5 fruit fly cellular contexts compared by ENCODE assay signal in the genomic region with DNA sequence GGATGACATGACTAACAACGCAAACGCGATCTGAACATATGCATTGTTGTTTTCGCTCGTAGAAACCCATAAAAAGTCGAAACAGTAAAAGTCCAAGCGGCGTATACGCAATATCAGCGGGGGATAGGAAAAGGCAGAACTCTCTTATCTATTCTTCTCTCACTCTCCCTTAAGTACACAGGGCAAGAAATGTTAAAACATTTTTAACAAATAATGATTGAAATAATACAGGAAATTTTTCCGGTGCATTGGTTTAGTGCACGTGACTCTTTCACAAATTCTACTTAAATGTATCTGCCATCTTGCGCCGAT.
TF ChIP-seq lines count a peak whose summit lies in the region.

No protein-coding gene starts in this region.

- TF ChIP-seq CTCF in whole organism, embryonic (GFP tag; optimal IDR thresholded peaks at IDR 0.05; lab: Kevin White, UChicago) = no peak

TF ChIP-seq in whole organism, adult, 20 proteins besides CTCF, POLR2A, EP300 and RAD21:
- TF ChIP-seq Clk (GFP tag; optimal IDR thresholded peaks at IDR 0.05; lab: Kevin White, UChicago) (no peak), CG11617 (GFP tag; optimal IDR thresholded peaks at IDR 0.05; lab: Kevin White, UChicago) (peak; percentile 3), kay (GFP tag; lab: Kevin White, UChicago; ENCODE audit: borderline replicate concordance) (peak; percentile 72)
TF ChIP-seq in whole organism, adult: peak in this region for 2.

TF ChIP-seq in whole organism, embryonic, 481 proteins besides CTCF, POLR2A, EP300 and RAD21 (continues in another document):
- TF ChIP-seq Stat92E (GFP tag; optimal IDR thresholded peaks at IDR 0.05; lab: Kevin White, UChicago) = no peak
- TF ChIP-seq B-H1 (GFP tag; IDR thresholded peaks at IDR 0.05; lab: Robert Waterston, UW) = no peak
- TF ChIP-seq Spps (tag; optimal IDR thresholded peaks at IDR 0.05; lab: Kevin White, UChicago) = no peak
- TF ChIP-seq ci (GFP tag; IDR thresholded peaks at IDR 0.05; lab: Robert Waterston, UW) = 0 out of 3 replicates have a peak, but pooled peaks have one; percentile 29
- TF ChIP-seq cato (GFP tag; optimal IDR thresholded peaks at IDR 0.05; lab: Kevin White, UChicago; ENCODE audit: borderline replicate concordance) = no peak
- TF ChIP-seq Xbp1 (GFP tag; optimal IDR thresholded peaks at IDR 0.05; lab: Kevin White, UChicago) = no peak
- TF ChIP-seq CG32532 (GFP tag; IDR thresholded peaks at IDR 0.05; lab: Robert Waterston, UW) = no peak
- no peak for TF ChIP-seq Bteb2 (GFP tag; optimal IDR thresholded peaks at IDR 0.05; lab: Kevin White, UChicago)
- TF ChIP-seq HLH3B (GFP tag; IDR thresholded peaks at IDR 0.05; lab: Robert Waterston, UW) = no peak
- TF ChIP-seq kni (GFP tag; optimal IDR thresholded peaks at IDR 0.05; lab: Kevin White, UChicago) = peak; percentile 2
- TF ChIP-seq cg (GFP tag; optimal IDR thresholded peaks at IDR 0.05; lab: Kevin White, UChicago) = no peak
- no peak for TF ChIP-seq dpn (GFP tag; optimal IDR thresholded peaks at IDR 0.05; lab: Kevin White, UChicago)
- no peak for TF ChIP-seq fd102C (GFP tag; optimal IDR thresholded peaks at IDR 0.05; lab: Kevin White, UChicago)
- peak; percentile 60 for TF ChIP-seq CG11504 (tag; optimal IDR thresholded peaks at IDR 0.05; lab: Kevin White, UChicago)
- TF ChIP-seq CG15601 (tag; optimal IDR thresholded peaks at IDR 0.05; lab: Kevin White, UChicago) = no peak
- peak; percentile 76 for TF ChIP-seq CG3163 (GFP tag; optimal IDR thresholded peaks at IDR 0.05; lab: Kevin White, UChicago)
- TF ChIP-seq CG4617 (GFP tag; optimal IDR thresholded peaks at IDR 0.05; lab: Kevin White, UChicago; ENCODE audit: borderline replicate concordance) = no peak
- no peak for TF ChIP-seq Hmr (GFP tag; optimal IDR thresholded peaks at IDR 0.05; lab: Kevin White, UChicago)
- no peak for TF ChIP-seq CG8478 (optimal IDR thresholded peaks at IDR 0.05; lab: Kevin White, UChicago)
- no peak for TF ChIP-seq CG10209 (GFP tag; optimal IDR thresholded peaks at IDR 0.05; lab: Kevin White, UChicago)
- TF ChIP-seq CG6689 (GFP tag; IDR thresholded peaks at IDR 0.05; lab: Robert Waterston, UW) = no peak

TF ChIP-seq in whole organism, prepupa, 60 proteins besides CTCF, POLR2A, EP300 and RAD21:
- TF ChIP-seq Ets96B (tag; optimal IDR thresholded peaks at IDR 0.05; lab: Kevin White, UChicago) (no peak), svp (GFP tag; lab: Kevin White, UChicago) (peak; percentile 77), CG6808 (GFP tag; optimal IDR thresholded peaks at IDR 0.05; lab: Kevin White, UChicago) (no peak), Sox102F (GFP tag; optimal IDR thresholded peaks at IDR 0.05; lab: Kevin White, UChicago) (peak; percentile 14), lz (GFP tag; optimal IDR thresholded peaks at IDR 0.05; lab: Kevin White, UChicago) (peak; percentile 2), achi (GFP tag; optimal IDR thresholded peaks at IDR 0.05; lab: Kevin White, UChicago) (peak; percentile 7), Smox (GFP tag; optimal IDR thresholded peaks at IDR 0.05; lab: Kevin White, UChicago) (peak; percentile 20), pdm3 (GFP tag; optimal IDR thresholded peaks at IDR 0.05; lab: Kevin White, UChicago) (peak; percentile 2), CG8119 (GFP tag; IDR thresholded peaks at IDR 0.05; lab: Robert Waterston, UW) (no peak), net (GFP tag; optimal IDR thresholded peaks at IDR 0.05; lab: Kevin White, UChicago) (peak; percentile 36), Hr39 (GFP tag; optimal IDR thresholded peaks at IDR 0.05; lab: Kevin White, UChicago) (no peak), fkh (GFP tag; optimal IDR thresholded peaks at IDR 0.05; lab: Kevin White, UChicago) (peak; percentile 70), CG6163 (GFP tag; IDR thresholded peaks at IDR 0.05; lab: Robert Waterston, UW) (peak; percentile 12; the same call in 1 of the 3 replicates), CG10631 (GFP tag; optimal IDR thresholded peaks at IDR 0.05; lab: Kevin White, UChicago) (no peak), cyc (GFP tag; optimal IDR thresholded peaks at IDR 0.05; lab: Kevin White, UChicago) (peak; percentile 15), Eip78C (GFP tag; lab: Kevin White, UChicago) (peak; percentile 61), Lpt (GFP tag; optimal IDR thresholded peaks at IDR 0.05; lab: Kevin White, UChicago) (no peak), eg (GFP tag; IDR thresholded peaks at IDR 0.05; lab: Robert Waterston, UW) (0 out of 3 replicates have a peak, but pooled peaks have one; percentile 27), topi (GFP tag; optimal IDR thresholded peaks at IDR 0.05; lab: Kevin White, UChicago) (peak; percentile 13), CG3032 (tag; optimal IDR thresholded peaks at IDR 0.05; lab: Kevin White, UChicago) (no peak)

TF ChIP-seq in whole organism, pupa, 21 proteins besides CTCF, POLR2A, EP300 and RAD21:
- no peak for TF ChIP-seq CG4496 (GFP tag; IDR thresholded peaks at IDR 0.05; lab: Robert Waterston, UW)
- TF ChIP-seq CG8301 (tag; optimal IDR thresholded peaks at IDR 0.05; lab: Kevin White, UChicago) = no peak
- no peak for TF ChIP-seq CG13204 (GFP tag; optimal IDR thresholded peaks at IDR 0.05; lab: Kevin White, UChicago)
- TF ChIP-seq Snoo (tag; optimal IDR thresholded peaks at IDR 0.05; lab: Kevin White, UChicago) = peak; percentile 2
- TF ChIP-seq CG32121 (GFP tag; IDR thresholded peaks at IDR 0.05; lab: Robert Waterston, UW) = no peak

TF ChIP-seq in whole organism, wandering third instar larva, 38 proteins besides CTCF, POLR2A, EP300 and RAD21:
- TF ChIP-seq CG9705 (GFP tag; optimal IDR thresholded peaks at IDR 0.05; lab: Kevin White, UChicago) (no peak), h (GFP tag; optimal IDR thresholded peaks at IDR 0.05; lab: Kevin White, UChicago) (peak; percentile 9), fru (GFP tag; optimal IDR thresholded peaks at IDR 0.05; lab: Kevin White, UChicago) (peak; percentile 17)
